Fruit fly (Drosophila melanogaster) whole organism, adult: ENCODE results near the gene CG10948.

Experiments
- CG14711 ChIP-seq: fragments of 200-800 bp; sonication (Bioruptor generic); optimal IDR thresholded peaks from 2 replicates; lab custom pipeline; 2018; ENCODE audit warnings: missing biosample characterization, mild to moderate bottlenecking, missing genetic modification characterization, moderate library complexity
- CG33017 ChIP-seq: fragments of 200-800 bp; sonication (Bioruptor generic); optimal IDR thresholded peaks from 2 replicates; lab custom pipeline; 2018; ENCODE audit warnings: missing biosample characterization, mild to moderate bottlenecking, missing genetic modification characterization, moderate library complexity
- CG5204 ChIP-seq: fragments of 200-800 bp; sonication (Bioruptor generic); optimal IDR thresholded peaks from 2 replicates; lab custom pipeline; 2016; ENCODE audit warnings: missing biosample characterization, missing genetic modification characterization
- CG7101 ChIP-seq: fragments of 200-800 bp; sonication (Bioruptor generic); optimal IDR thresholded peaks from 2 replicates; lab custom pipeline; 2018; ENCODE audit warnings: missing biosample characterization, mild to moderate bottlenecking, missing genetic modification characterization, moderate library complexity
- toe ChIP-seq: fragments of 200-800 bp; sonication (Bioruptor generic); optimal IDR thresholded peaks from 2 replicates; lab custom pipeline; 2016; ENCODE audit warnings: missing biosample characterization, missing genetic modification characterization

DNA sequence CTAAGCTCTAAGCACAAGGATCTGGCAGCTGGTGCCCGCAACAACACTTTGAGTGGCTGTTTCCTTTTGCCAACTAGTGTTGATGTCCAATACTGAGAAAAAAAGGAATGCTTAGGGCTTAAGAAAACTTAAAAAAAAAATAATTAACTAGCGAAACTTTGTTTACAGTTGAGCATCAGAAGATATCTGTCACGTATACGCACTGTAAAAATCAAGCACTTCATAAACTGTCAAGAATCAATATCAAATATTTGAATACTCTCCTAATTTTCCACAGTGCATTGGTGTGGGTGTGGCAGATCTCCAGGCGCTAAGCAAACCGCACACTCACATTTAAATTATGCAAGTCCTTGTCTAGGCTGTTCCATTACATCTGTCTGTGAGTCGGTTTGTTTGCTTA is 24.3 kb upstream of the CG10948 start:
- TF ChIP-seq CG33017 (tag; lab: Kevin White, UChicago) (no peak), CG7101 (tag; lab: Kevin White, UChicago) (no peak), toe (GFP tag; lab: Kevin White, UChicago) (no peak), CG5204 (GFP tag; lab: Kevin White, UChicago) (no peak), CG14711 (tag; lab: Kevin White, UChicago) (no peak)
